Worm (Caenorhabditis elegans) whole organism, early embryonic: ENCODE data around the gene F26D11.1.
A peak's percentile ranks its signal among the peaks of the same experiment; 100 is the strongest.

Experiments
- B0310.2 ChIP-seq: sonication (generic microtip); optimal IDR thresholded peaks from 2 replicates; lab custom pipeline; 2016; ENCODE audit warnings: mild to moderate bottlenecking, missing genetic modification characterization, missing compliant biosample characterization
- F13C5.2 ChIP-seq: sonication (generic microtip); optimal IDR thresholded peaks from 2 replicates; lab custom pipeline; 2017; ENCODE audit warnings: mild to moderate bottlenecking, missing genetic modification characterization, inconsistent platforms, missing compliant biosample characterization
- aly-1 ChIP-seq: sonication (generic microtip); optimal IDR thresholded peaks from 2 replicates; lab custom pipeline; 2016; ENCODE audit warnings: missing genetic modification characterization, missing compliant biosample characterization
- ama-1 ChIP-seq: fragments of 150-350 bp; optimal IDR thresholded peaks from 2 replicates; lab custom pipeline; 2014
- ceh-13 ChIP-seq: fragments of 200-800 bp; sonication (Bioruptor generic); optimal IDR thresholded peaks from 2 replicates; lab custom pipeline; 2018; ENCODE audit warnings: mild to moderate bottlenecking, missing genetic modification characterization, missing compliant biosample characterization
- ceh-36 ChIP-seq: sonication (generic microtip); optimal IDR thresholded peaks from 2 replicates; lab custom pipeline; 2016; ENCODE audit warnings: missing genetic modification characterization, inconsistent platforms, missing compliant biosample characterization
- ets-7 ChIP-seq: sonication (generic microtip); optimal IDR thresholded peaks from 2 replicates; lab custom pipeline; 2016; ENCODE audit warnings: missing genotype, missing genetic modification characterization, missing compliant biosample characterization
- flt-1 ChIP-seq: fragments of 200-800 bp; sonication (Bioruptor generic); IDR thresholded peaks from 2 replicates; pipeline ENCODE4 v1.3.6; 2022; ENCODE audit warnings: missing genetic modification characterization, missing compliant biosample characterization
- hmbx-1 ChIP-seq: sonication (generic microtip); optimal IDR thresholded peaks from 2 replicates; lab custom pipeline; 2016; ENCODE audit warnings: mild to moderate bottlenecking, missing genetic modification characterization, missing compliant biosample characterization
- hmg-4 ChIP-seq: fragments of 200-800 bp; sonication (Bioruptor generic); optimal IDR thresholded peaks from 2 replicates; lab custom pipeline; 2018; ENCODE audit warnings: mild to moderate bottlenecking, missing genetic modification characterization, missing compliant biosample characterization
- hnd-1 ChIP-seq: sonication (generic microtip); optimal IDR thresholded peaks from 2 replicates; lab custom pipeline; 2016; ENCODE audit warnings: missing genetic modification characterization, missing compliant biosample characterization
- pes-1 ChIP-seq: fragments of 200-800 bp; sonication (Bioruptor generic); IDR thresholded peaks from 2 replicates; pipeline ENCODE4 v1.3.6; 2022; ENCODE audit warnings: missing genetic modification reagents, missing genetic modification characterization, missing compliant biosample characterization
- scrt-1 ChIP-seq: fragments of 200-800 bp; sonication (Bioruptor generic); IDR thresholded peaks from 2 replicates; pipeline ENCODE4 v1.3.6; 2022; ENCODE audit warnings: missing genetic modification characterization, missing compliant biosample characterization
- sea-1 ChIP-seq: fragments of 200-800 bp; sonication (Bioruptor generic); conservative IDR thresholded peaks from 2 replicates; pipeline ENCODE4 v1.3.6; 2022; ENCODE audit warnings: missing genetic modification characterization, missing compliant biosample characterization
- tbx-11 ChIP-seq: fragments of 200-800 bp; sonication (Bioruptor generic); IDR thresholded peaks from 2 replicates; pipeline ENCODE4 v1.3.6; 2022; ENCODE audit warnings: missing genetic modification characterization, missing compliant biosample characterization
- tbx-37 ChIP-seq: fragments of 200-800 bp; sonication (Bioruptor generic); conservative IDR thresholded peaks from 2 replicates; pipeline ENCODE4 v1.3.6; 2022; ENCODE audit warnings: missing genetic modification reagents, missing genetic modification characterization, missing compliant biosample characterization
- tra-4 ChIP-seq: sonication (generic microtip); optimal IDR thresholded peaks from 2 replicates; lab custom pipeline; 2017; ENCODE audit warnings: missing genetic modification characterization, missing compliant biosample characterization

Gene F26D11.1

ce11 chrV:8005000-8005399 is 23.7 kb downstream of the F26D11.1 start, which contains the start of gene Y97E10AR.8:
Gene Y97E10AR.8 (plus strand): TSS chrV:8005300.
- TF ChIP-seq scrt-1 (GFP tag; lab: Robert Waterston, UW) = no peak
- TF ChIP-seq ets-7 (tag; lab: Kevin White, UChicago) = no peak
- TF ChIP-seq tbx-11 (GFP tag; lab: Robert Waterston, UW) = no peak
- no peak for TF ChIP-seq flt-1 (GFP tag; lab: Robert Waterston, UW)
- TF ChIP-seq tbx-37 (GFP tag; lab: Robert Waterston, UW) = no peak
- TF ChIP-seq ceh-36 (tag; lab: Kevin White, UChicago) = no peak
- no peak for TF ChIP-seq sea-1 (GFP tag; lab: Robert Waterston, UW)
- TF ChIP-seq F13C5.2 (tag; lab: Kevin White, UChicago) = no peak
- no peak for TF ChIP-seq hmg-4 (GFP tag; lab: Kevin White, UChicago)
- TF ChIP-seq ama-1 (lab: Kevin White, UChicago) = no peak
- no peak for TF ChIP-seq hmbx-1 (tag; lab: Kevin White, UChicago)

ce11 chrV:8007460-8008292 is 26.3 kb downstream of the F26D11.1 start, which contains the start of gene Y97E10AR.3:
Gene Y97E10AR.3 (minus strand): TSS chrV:8007510.
- no peak for TF ChIP-seq flt-1 (GFP tag; lab: Robert Waterston, UW)
- TF ChIP-seq ceh-36 (tag; lab: Kevin White, UChicago) = no peak
- TF ChIP-seq hmg-4 (GFP tag; lab: Kevin White, UChicago) = no peak
- no peak for TF ChIP-seq sea-1 (GFP tag; lab: Robert Waterston, UW)
- TF ChIP-seq hnd-1 (tag; lab: Kevin White, UChicago) = no peak
- no peak for TF ChIP-seq tbx-37 (GFP tag; lab: Robert Waterston, UW)
- TF ChIP-seq hmbx-1 (tag; lab: Kevin White, UChicago) = no peak
- no peak for TF ChIP-seq B0310.2
- TF ChIP-seq ceh-13 = no peak

ce11 chrV:8010103-8010502 is 28.8 kb downstream of the F26D11.1 start, which contains the start of gene Y97E10AR.4:
Gene Y97E10AR.4 (minus strand): TSS chrV:8010233.
- TF ChIP-seq ama-1 (lab: Kevin White, UChicago) = no peak
- no peak for TF ChIP-seq pes-1 (GFP tag; lab: Robert Waterston, UW)
- no peak for TF ChIP-seq tra-4 (tag; lab: Kevin White, UChicago)
- TF ChIP-seq sea-1 (GFP tag; lab: Robert Waterston, UW) = no peak
- TF ChIP-seq flt-1 (GFP tag; lab: Robert Waterston, UW) = no peak
- TF ChIP-seq ets-7 (tag; lab: Kevin White, UChicago) = no peak

ce11 chrV:8010846-8011245 is 29.5 kb downstream of the F26D11.1 start, which contains the start of gene lmtr-2:
Gene lmtr-2 (minus strand): TSS chrV:8011106.
- TF ChIP-seq ama-1 (lab: Kevin White, UChicago) = peak; percentile 39
- no peak for TF ChIP-seq hmbx-1 (tag; lab: Kevin White, UChicago)

- TF ChIP-seq B0310.2 (no peak), aly-1 (tag; lab: Kevin White, UChicago) (no peak), F13C5.2 (tag; lab: Kevin White, UChicago) (no peak), sea-1 (GFP tag; lab: Robert Waterston, UW) (no peak), flt-1 (GFP tag; lab: Robert Waterston, UW) (no peak), hmbx-1 (tag; lab: Kevin White, UChicago) (no peak), ama-1 (lab: Kevin White, UChicago) (no peak), ceh-13 (no peak), ets-7 (tag; lab: Kevin White, UChicago) (no peak), scrt-1 (GFP tag; lab: Robert Waterston, UW) (no peak), pes-1 (GFP tag; lab: Robert Waterston, UW) (no peak), hmg-4 (GFP tag; lab: Kevin White, UChicago) (no peak), hnd-1 (tag; lab: Kevin White, UChicago) (no peak), tbx-37 (GFP tag; lab: Robert Waterston, UW) (no peak)
These were observed 30.7 kb downstream of the F26D11.1 start, which contains the start of gene rpb-9 for ce11 chrV:8012032-8012431. Gene rpb-9 (minus strand): TSS chrV:8012345.

- TF ChIP-seq hmg-4 (GFP tag; lab: Kevin White, UChicago) (no peak), hmbx-1 (tag; lab: Kevin White, UChicago) (no peak), aly-1 (tag; lab: Kevin White, UChicago) (no peak), F13C5.2 (tag; lab: Kevin White, UChicago) (no peak), ama-1 (lab: Kevin White, UChicago) (no peak)
These were observed 32.6 kb downstream of the F26D11.1 start, which contains the start of gene Y97E10AR.6 for ce11 chrV:8013901-8014388. Gene Y97E10AR.6 (minus strand): TSS chrV:8013951.

ce11 chrV:8016928-8017327 is 35.6 kb downstream of the F26D11.1 start, which contains the start of gene sptl-2:
Gene sptl-2 (plus strand): TSS chrV:8017207.
- TF ChIP-seq tra-4 (tag; lab: Kevin White, UChicago) (no peak), F13C5.2 (tag; lab: Kevin White, UChicago) (no peak), ama-1 (lab: Kevin White, UChicago) (no peak), ceh-13 (no peak), tbx-11 (GFP tag; lab: Robert Waterston, UW) (no peak), hmg-4 (GFP tag; lab: Kevin White, UChicago) (no peak), sea-1 (GFP tag; lab: Robert Waterston, UW) (no peak), hmbx-1 (tag; lab: Kevin White, UChicago) (no peak), ceh-36 (tag; lab: Kevin White, UChicago) (no peak), flt-1 (GFP tag; lab: Robert Waterston, UW) (no peak), pes-1 (GFP tag; lab: Robert Waterston, UW) (no peak), scrt-1 (GFP tag; lab: Robert Waterston, UW) (no peak), ets-7 (tag; lab: Kevin White, UChicago) (no peak), hnd-1 (tag; lab: Kevin White, UChicago) (no peak), B0310.2 (no peak), tbx-37 (GFP tag; lab: Robert Waterston, UW) (no peak)
